Worm (Caenorhabditis elegans) whole organism, early embryonic: ENCODE results near the gene aagr-4.
"Not testable (repeated sequence)": the region's sequence is repeated elsewhere in the genome, so short reads cannot be mapped to it uniquely, and the experiment has no call there.

Experiments used
- B0310.2 ChIP-seq: sonication (generic microtip); optimal IDR thresholded peaks from 2 replicates; lab custom pipeline; 2016; ENCODE audit warnings: mild to moderate bottlenecking, missing genetic modification characterization, missing compliant biosample characterization
- F13C5.2 ChIP-seq: sonication (generic microtip); optimal IDR thresholded peaks from 2 replicates; lab custom pipeline; 2017; ENCODE audit warnings: mild to moderate bottlenecking, missing genetic modification characterization, inconsistent platforms, missing compliant biosample characterization
- ama-1 ChIP-seq: fragments of 150-350 bp; optimal IDR thresholded peaks from 2 replicates; lab custom pipeline; 2014
- ceh-13 ChIP-seq: fragments of 200-800 bp; sonication (Bioruptor generic); optimal IDR thresholded peaks from 2 replicates; lab custom pipeline; 2018; ENCODE audit warnings: mild to moderate bottlenecking, missing genetic modification characterization, missing compliant biosample characterization
- ceh-36 ChIP-seq: sonication (generic microtip); optimal IDR thresholded peaks from 2 replicates; lab custom pipeline; 2016; ENCODE audit warnings: missing genetic modification characterization, inconsistent platforms, missing compliant biosample characterization
- ets-7 ChIP-seq: sonication (generic microtip); optimal IDR thresholded peaks from 2 replicates; lab custom pipeline; 2016; ENCODE audit warnings: missing genotype, missing genetic modification characterization, missing compliant biosample characterization
- pes-1 ChIP-seq: fragments of 200-800 bp; sonication (Bioruptor generic); IDR thresholded peaks from 2 replicates; pipeline ENCODE4 v1.3.6; 2022; ENCODE audit warnings: missing genetic modification reagents, missing genetic modification characterization, missing compliant biosample characterization
- scrt-1 ChIP-seq: fragments of 200-800 bp; sonication (Bioruptor generic); IDR thresholded peaks from 2 replicates; pipeline ENCODE4 v1.3.6; 2022; ENCODE audit warnings: missing genetic modification characterization, missing compliant biosample characterization
- sea-1 ChIP-seq: fragments of 200-800 bp; sonication (Bioruptor generic); conservative IDR thresholded peaks from 2 replicates; pipeline ENCODE4 v1.3.6; 2022; ENCODE audit warnings: missing genetic modification characterization, missing compliant biosample characterization
- tbx-37 ChIP-seq: fragments of 200-800 bp; sonication (Bioruptor generic); conservative IDR thresholded peaks from 2 replicates; pipeline ENCODE4 v1.3.6; 2022; ENCODE audit warnings: missing genetic modification reagents, missing genetic modification characterization, missing compliant biosample characterization

- not testable (repeated sequence) for TF ChIP-seq ceh-36 (tag; lab: Kevin White, UChicago); sea-1 (GFP tag; lab: Robert Waterston, UW); ama-1; tbx-37; F13C5.2 (tag; lab: Kevin White, UChicago); ceh-13 (GFP tag; lab: Kevin White, UChicago); ets-7 (tag; lab: Kevin White, UChicago); B0310.2; scrt-1 (GFP tag; lab: Robert Waterston, UW)
- TF ChIP-seq pes-1 (GFP tag; lab: Robert Waterston, UW) = peak; percentile 21; the same call in 1 of the 2 replicates
Measured at ce11 chrX:443433-443832, 17.0 kb upstream of the aagr-4 start.
